Fruit fly (Drosophila melanogaster): Measurements from ENCODE around the gene Wdr81.

DNA sequence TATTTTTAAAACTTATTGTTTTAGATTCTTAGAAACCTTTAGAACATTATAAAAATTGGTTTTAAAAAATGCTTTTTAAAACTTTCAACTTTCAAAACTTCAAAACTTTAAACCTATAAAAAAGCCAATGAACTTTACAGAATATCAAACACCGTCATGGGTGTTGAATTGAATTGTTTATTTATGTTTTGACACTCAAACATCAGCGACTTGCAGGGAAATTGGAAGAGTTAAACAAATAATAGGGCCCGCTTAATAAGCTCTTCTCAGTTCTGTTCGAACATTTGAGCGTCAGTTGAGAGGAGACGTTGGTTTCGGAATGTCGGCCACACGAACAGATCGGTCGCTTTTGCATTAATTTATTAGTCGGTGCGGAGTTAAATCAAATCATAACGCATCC, 28.4 kb upstream of the Wdr81 start, which contains the start of gene PLCXD:
- TF ChIP-seq h (optimal IDR thresholded peaks at IDR 0.05), result no peak
- no peak for TF ChIP-seq psq (optimal IDR thresholded peaks at IDR 0.05)
